Fruit fly (Drosophila melanogaster): ENCODE data around the gene CG9192.

CG9192 gene

dm6 chr3L:1216460-1216859 lies 21.7 kb downstream of the CG9192 start (continued):
- TF ChIP-seq nau (GFP tag; optimal IDR thresholded peaks at IDR 0.05) (peak; percentile 14), E2f2 (GFP tag; IDR thresholded peaks at IDR 0.05) (no peak), CG11085 (GFP tag; IDR thresholded peaks at IDR 0.05) (no peak), ATbp (GFP tag; optimal IDR thresholded peaks at IDR 0.05) (peak; percentile 50), CG11560 (tag; IDR thresholded peaks at IDR 0.05) (no peak), CG10462 (GFP tag; optimal IDR thresholded peaks at IDR 0.05) (no peak), Atf3 (GFP tag; optimal IDR thresholded peaks at IDR 0.05) (no peak), CG11695 (GFP tag; IDR thresholded peaks at IDR 0.05) (peak; percentile 45; the same call in 1 of the 3 replicates), Abd-B (GFP tag; optimal IDR thresholded peaks at IDR 0.05) (peak; percentile 14), gsb-n (tag; optimal IDR thresholded peaks at IDR 0.05) (peak; percentile 58), CG8281 (tag; optimal IDR thresholded peaks at IDR 0.05) (no peak), Blimp-1 (GFP tag; optimal IDR thresholded peaks at IDR 0.05) (peak; percentile 69), vnd (GFP tag; IDR thresholded peaks at IDR 0.05; ENCODE audit: partially characterized antibody) (no peak), CG8924 (tag; optimal IDR thresholded peaks at IDR 0.05) (peak; percentile 34), H15 (GFP tag; IDR thresholded peaks at IDR 0.05) (0 out of 3 replicates have a peak, but pooled peaks have one; percentile 37), CG15479 (GFP tag; optimal IDR thresholded peaks at IDR 0.05) (no peak), ssp (GFP tag; IDR thresholded peaks at IDR 0.05) (0 out of 2 replicates have a peak, but pooled peaks have one; percentile 25), CG7745 (tag; optimal IDR thresholded peaks at IDR 0.05) (no peak), CG11456 (GFP tag; IDR thresholded peaks at IDR 0.05) (no peak), Deaf1 (tag; optimal IDR thresholded peaks at IDR 0.05) (no peak), ftz-f1 (GFP tag; optimal IDR thresholded peaks at IDR 0.05) (no peak), CG11247 (GFP tag; IDR thresholded peaks at IDR 0.05) (peak; percentile 37; the same call in 1 of the 2 replicates), nom (GFP tag; optimal IDR thresholded peaks at IDR 0.05) (no peak), Fer2 (tag; optimal IDR thresholded peaks at IDR 0.05) (no peak), CG16863 (GFP tag; optimal IDR thresholded peaks at IDR 0.05) (no peak), CG18476 (GFP tag; optimal IDR thresholded peaks at IDR 0.05) (peak; percentile 18), CG11093 (GFP tag; IDR thresholded peaks at IDR 0.05) (no peak), Oaz (GFP tag; IDR thresholded peaks at IDR 0.05) (no peak), Rfx (GFP tag; IDR thresholded peaks at IDR 0.05) (0 out of 2 replicates have a peak, but pooled peaks have one; percentile 12), ranshi (GFP tag; IDR thresholded peaks at IDR 0.05) (peak; percentile 55; the same call in 1 of the 2 replicates), CG9437 (GFP tag; optimal IDR thresholded peaks at IDR 0.05) (no peak), dpn (GFP tag; optimal IDR thresholded peaks at IDR 0.05) (peak; percentile 16 to 39), CG1603 (tag; optimal IDR thresholded peaks at IDR 0.05) (peak; percentile 73), CG1647 (GFP tag; optimal IDR thresholded peaks at IDR 0.05) (no peak), pum (GFP tag; optimal IDR thresholded peaks at IDR 0.05) (peak; percentile 38), bcd (GFP tag; optimal IDR thresholded peaks at IDR 0.05) (peak; percentile 18), disco-r (GFP tag; optimal IDR thresholded peaks at IDR 0.05) (no peak), fd3F (GFP tag; optimal IDR thresholded peaks at IDR 0.05) (no peak), tx (GFP tag; optimal IDR thresholded peaks at IDR 0.05) (no peak), CG3163 (GFP tag; optimal IDR thresholded peaks at IDR 0.05) (no peak), gro (GFP tag; optimal IDR thresholded peaks at IDR 0.05) (no peak), CG9797 (GFP tag; optimal IDR thresholded peaks at IDR 0.05) (no peak), zf30C (GFP tag; optimal IDR thresholded peaks at IDR 0.05) (no peak), slp2 (GFP tag; optimal IDR thresholded peaks at IDR 0.05) (peak; percentile 10), gsb (GFP tag; IDR thresholded peaks at IDR 0.05) (no peak), HLHmδ (GFP tag; optimal IDR thresholded peaks at IDR 0.05) (no peak), CG31441 (GFP tag; IDR thresholded peaks at IDR 0.05) (peak; percentile 48), CG6791 (GFP tag; IDR thresholded peaks at IDR 0.05; ENCODE audit: partially characterized antibody) (no peak), crc (GFP tag; optimal IDR thresholded peaks at IDR 0.05) (peak; percentile 8), dmrt11E (tag; optimal IDR thresholded peaks at IDR 0.05) (peak; percentile 36), aop (GFP tag; IDR thresholded peaks at IDR 0.05) (no peak)

Measured in whole organism, embryonic.